Worm (Caenorhabditis elegans) whole organism, midembryonic: ENCODE data around the gene Y64G10A.10.

Experiments
- T22C8.4 ChIP-seq: fragments of 200-800 bp; sonication (Bioruptor generic); IDR thresholded peaks from 2 replicates; pipeline ENCODE4 v1.3.6; 2022; ENCODE audit warnings: missing genetic modification characterization, missing compliant biosample characterization
- cog-1 ChIP-seq: sonication (generic microtip); optimal IDR thresholded peaks from 2 replicates; lab custom pipeline; 2016; ENCODE audit warnings: missing genetic modification characterization, missing compliant biosample characterization
- flt-1 ChIP-seq: fragments of 200-800 bp; sonication (Bioruptor generic); IDR thresholded peaks from 2 replicates; pipeline ENCODE4 v1.3.6; 2022; ENCODE audit warnings: missing genetic modification characterization, missing compliant biosample characterization
- klf-2 ChIP-seq: fragments of 200-800 bp; sonication (Bioruptor generic); conservative IDR thresholded peaks from 2 replicates; pipeline ENCODE4 v1.3.6; 2022; ENCODE audit warnings: missing genetic modification reagents, missing genetic modification characterization, missing compliant biosample characterization
- med-1 ChIP-seq: sonication (generic microtip); optimal IDR thresholded peaks from 2 replicates; lab custom pipeline; 2017; ENCODE audit warnings: missing genetic modification characterization, mild to moderate bottlenecking, missing compliant biosample characterization, antibody characterized with exemption, missing genetic modification reagents; ENCODE audit not compliant: insufficient read depth
- ref-1 ChIP-seq: fragments of 200-800 bp; sonication (Bioruptor generic); conservative IDR thresholded peaks from 2 replicates; pipeline ENCODE4 v1.3.6; 2022; ENCODE audit warnings: missing genetic modification reagents, missing genetic modification characterization, missing compliant biosample characterization
- tab-1 ChIP-seq: fragments of 200-800 bp; sonication (Bioruptor generic); IDR thresholded peaks from 2 replicates; pipeline ENCODE4 v1.3.6; 2022; ENCODE audit warnings: missing genetic modification characterization, missing compliant biosample characterization
- ztf-23 ChIP-seq: fragments of 200-800 bp; sonication (Bioruptor generic); IDR thresholded peaks from 2 replicates; pipeline ENCODE4 v1.3.6; 2022; ENCODE audit warnings: missing genetic modification reagents, missing genetic modification characterization, missing compliant biosample characterization
- ztf-29 ChIP-seq: fragments of 200-800 bp; sonication (Bioruptor generic); IDR thresholded peaks from 2 replicates; pipeline ENCODE4 v1.3.6; 2022; ENCODE audit warnings: missing genetic modification reagents, missing genetic modification characterization, missing compliant biosample characterization

The Y64G10A.10 gene

ce11 chrIV:14219714-14220113, 21.5 kb downstream of the Y64G10A.10 start, which contains the start of gene sqrd-1:
Gene sqrd-1 (plus strand): TSS chrIV:14219871.
- TF ChIP-seq T22C8.4: no peak
- 0 out of 2 replicates have a peak, but pooled peaks have one; percentile 14 for TF ChIP-seq flt-1 (GFP tag; lab: Robert Waterston, UW)

- no peak for TF ChIP-seq ref-1
Measured at ce11 chrIV:14215777-14216176, 25.5 kb downstream of the Y64G10A.10 start.

ce11 chrIV:14203162-14203561, 38.1 kb downstream of the Y64G10A.10 start, which contains the start of gene F02H6.3:
Gene F02H6.3 (plus strand): TSS chrIV:14203427.
- TF ChIP-seq tab-1 (GFP tag; lab: Robert Waterston, UW) (no peak), cog-1 (tag; lab: Kevin White, UChicago) (no peak), ref-1 (no peak)

DNA sequence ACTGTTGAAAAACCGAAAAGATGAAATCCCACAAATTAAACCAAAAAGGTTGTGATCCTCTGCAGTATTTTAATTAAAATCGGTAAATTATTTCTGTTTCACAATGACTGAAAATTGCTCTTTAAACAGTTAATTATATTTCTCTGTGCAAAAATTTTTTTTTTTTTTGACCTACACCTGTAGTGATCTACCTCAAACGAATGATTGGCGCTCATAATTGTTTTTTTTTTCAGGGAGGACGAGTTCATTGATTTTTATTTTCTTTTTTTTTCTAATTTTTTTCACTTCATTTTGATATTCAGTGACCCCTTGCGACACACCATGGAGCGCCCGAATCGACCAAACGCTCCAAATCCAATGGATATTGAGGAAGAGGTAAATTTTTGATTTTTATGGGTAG, 45.1 kb downstream of the Y64G10A.10 start, which contains the start of gene F02H6.2:
TSS of gene F02H6.2 (plus strand) at position 301 of the 400 bp plus-strand sequence.
- no peak for TF ChIP-seq tab-1 (GFP tag; lab: Robert Waterston, UW)
- TF ChIP-seq klf-2: no peak
- no peak for TF ChIP-seq ref-1
- TF ChIP-seq T22C8.4: no peak
- no peak for TF ChIP-seq med-1 (GFP tag; lab: Kevin White, UChicago)
- TF ChIP-seq ztf-23 (GFP tag; lab: Robert Waterston, UW): no peak
- TF ChIP-seq cog-1 (tag; lab: Kevin White, UChicago): no peak
- no peak for TF ChIP-seq flt-1 (GFP tag; lab: Robert Waterston, UW)
- no peak for TF ChIP-seq ztf-29

DNA sequence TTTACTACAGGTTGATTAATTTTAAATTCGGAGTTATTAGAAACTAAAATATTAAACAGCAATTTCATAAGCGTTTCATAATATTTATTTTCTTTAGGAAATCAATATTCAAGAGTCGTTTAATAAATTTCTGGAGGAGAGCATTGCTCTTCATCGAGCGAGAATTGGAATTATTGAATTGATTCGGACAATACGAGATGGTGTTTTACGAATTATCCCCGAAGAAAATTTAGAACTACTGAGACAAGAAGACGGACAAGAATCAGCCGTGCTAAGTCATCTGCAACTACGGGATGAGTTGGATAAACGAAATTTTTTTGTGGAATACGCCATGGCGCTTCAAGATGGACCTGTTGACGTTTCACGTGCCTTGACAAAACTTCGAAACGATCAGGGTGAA, 46.9 kb downstream of the Y64G10A.10 start:
- TF ChIP-seq ztf-29 (no peak), ref-1 (no peak)

DNA sequence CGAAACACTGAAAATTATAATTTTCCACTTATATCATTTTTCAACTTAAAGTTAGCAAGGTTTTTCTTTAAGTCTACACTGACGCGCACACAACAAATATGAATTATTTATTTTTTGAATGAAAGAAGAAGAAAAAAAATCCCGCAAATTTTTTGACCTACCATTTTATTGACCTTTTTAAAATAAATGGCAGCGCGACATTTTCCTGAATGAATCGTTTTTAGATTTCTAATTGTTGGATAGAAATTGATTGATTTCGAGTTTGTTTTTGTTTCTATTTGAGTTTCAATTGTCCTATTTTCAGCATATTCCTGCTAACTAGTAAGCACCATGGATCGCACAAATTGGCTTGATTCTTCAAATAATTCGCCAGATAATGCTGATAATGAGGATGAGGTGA, 48.0 kb downstream of the Y64G10A.10 start, which contains the start of gene K01G12.3:
TSS of gene K01G12.3 (plus strand) at position 301 of the 400 bp plus-strand sequence.
- no peak for TF ChIP-seq flt-1 (GFP tag; lab: Robert Waterston, UW)
- no peak for TF ChIP-seq cog-1 (tag; lab: Kevin White, UChicago)
- no peak for TF ChIP-seq ztf-29
- no peak for TF ChIP-seq ref-1

DNA sequence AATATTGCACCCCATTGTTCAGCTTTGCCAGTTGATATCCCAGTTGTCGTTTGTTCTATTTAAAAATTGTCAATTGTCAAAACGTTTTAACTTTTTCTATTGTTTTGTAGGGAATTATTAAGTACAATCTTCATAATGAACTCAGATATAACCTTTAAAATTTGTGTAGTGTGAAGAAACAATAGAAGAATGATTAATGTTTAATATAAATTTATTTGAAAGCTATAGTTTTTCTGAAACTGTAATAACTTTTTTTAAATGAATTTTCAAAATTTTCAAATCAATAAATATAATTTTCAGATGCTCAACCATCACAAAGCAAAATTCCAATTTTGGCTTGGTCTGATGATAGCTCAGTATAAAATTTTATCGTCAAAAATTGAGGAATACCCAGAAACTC, 49.3 kb downstream of the Y64G10A.10 start, which contains the start of gene K01G12.22:
TSS of gene K01G12.22 (plus strand) at position 301 of the 400 bp plus-strand sequence.
- TF ChIP-seq flt-1 (GFP tag; lab: Robert Waterston, UW) (no peak), klf-2 (no peak), T22C8.4 (no peak), tab-1 (GFP tag; lab: Robert Waterston, UW) (no peak), ref-1 (no peak), ztf-29 (no peak), med-1 (GFP tag; lab: Kevin White, UChicago) (no peak), ztf-23 (GFP tag; lab: Robert Waterston, UW) (no peak), cog-1 (tag; lab: Kevin White, UChicago) (no peak)
